Fruit fly (Drosophila melanogaster) whole organism, embryonic: ENCODE data around the gene Ac3.

Source experiments
- C15 ChIP-seq: fragments of 200-800 bp; sonication (Bioruptor generic); IDR thresholded peaks from 3 replicates; pipeline ENCODE4 v1.3.6; 2022; ENCODE audit warnings: missing biosample characterization, missing genetic modification characterization
- CG10147 ChIP-seq: fragments of 200-800 bp; sonication (Bioruptor generic); optimal IDR thresholded peaks from 2 replicates; lab custom pipeline; 2019; ENCODE audit warnings: missing biosample characterization, mild to moderate bottlenecking, missing genetic modification characterization, moderate library complexity
- CG1024 ChIP-seq: fragments of 200-800 bp; sonication (Bioruptor generic); IDR thresholded peaks from 2 replicates; pipeline ENCODE4 v1.3.6; 2022; ENCODE audit warnings: missing biosample characterization, missing genetic modification characterization
- CG11723 ChIP-seq: fragments of 200-800 bp; sonication (Bioruptor generic); optimal IDR thresholded peaks from 2 replicates; lab custom pipeline; 2017; ENCODE audit warnings: missing biosample characterization, mild to moderate bottlenecking, missing genetic modification characterization
- CG12299 ChIP-seq: fragments of 200-800 bp; sonication (Bioruptor generic); optimal IDR thresholded peaks from 2 replicates; lab custom pipeline; 2018; ENCODE audit warnings: missing biosample characterization, mild to moderate bottlenecking, missing genetic modification characterization
- CG12659 ChIP-seq: fragments of 200-800 bp; sonication (Bioruptor generic); optimal IDR thresholded peaks from 3 replicates; lab custom pipeline; 2017; ENCODE audit warnings: mild to moderate bottlenecking, missing biosample characterization, missing genetic modification reagents, missing genetic modification characterization
- CG13424 ChIP-seq: fragments of 200-800 bp; sonication (Bioruptor generic); optimal IDR thresholded peaks from 2 replicates; lab custom pipeline; 2019; ENCODE audit warnings: missing biosample characterization, mild to moderate bottlenecking, missing genetic modification characterization, moderate library complexity
- CG14014 ChIP-seq: fragments of 200-800 bp; sonication (Bioruptor generic); IDR thresholded peaks from 2 replicates; pipeline ENCODE4 v1.3.6; 2022; ENCODE audit warnings: missing biosample characterization, missing genetic modification characterization
- CG14667 ChIP-seq: fragments of 200-800 bp; sonication (Bioruptor generic); IDR thresholded peaks from 2 replicates; pipeline ENCODE4 v1.3.6; 2022; ENCODE audit warnings: missing biosample characterization, missing genetic modification characterization
- CG14710 ChIP-seq: fragments of 200-800 bp; sonication (Bioruptor generic); optimal IDR thresholded peaks from 3 replicates; lab custom pipeline; 2019; ENCODE audit warnings: missing biosample characterization, mild to moderate bottlenecking, missing genetic modification characterization, moderate library complexity
- CG1603 ChIP-seq: fragments of 200-800 bp; sonication (Bioruptor generic); optimal IDR thresholded peaks from 2 replicates; lab custom pipeline; 2019; ENCODE audit warnings: missing biosample characterization, mild to moderate bottlenecking, missing genetic modification characterization, moderate library complexity
- CG17361 ChIP-seq: fragments of 200-800 bp; sonication (Bioruptor generic); IDR thresholded peaks from 3 replicates; pipeline ENCODE4 v1.3.6; 2022; ENCODE audit warnings: missing biosample characterization, missing genetic modification characterization
- CG2129 ChIP-seq: fragments of 200-800 bp; sonication (Bioruptor generic); IDR thresholded peaks from 2 replicates; pipeline ENCODE4 v1.3.6; 2022; ENCODE audit warnings: missing biosample characterization, missing genetic modification characterization; ENCODE audit not compliant: partially characterized antibody
- CG5245 ChIP-seq: fragments of 200-800 bp; sonication (Bioruptor generic); optimal IDR thresholded peaks from 3 replicates; lab custom pipeline; 2016; ENCODE audit warnings: missing biosample characterization, missing genetic modification characterization
- CG6272 ChIP-seq: fragments of 200-800 bp; sonication (Bioruptor generic); IDR thresholded peaks from 2 replicates; pipeline ENCODE4 v1.3.6; 2022; ENCODE audit warnings: missing biosample characterization, missing genetic modification characterization
- CG9876 ChIP-seq: fragments of 200-800 bp; sonication (Bioruptor generic); optimal IDR thresholded peaks from 2 replicates; lab custom pipeline; 2016; ENCODE audit warnings: missing biosample characterization, missing genetic modification characterization
- CG9932 ChIP-seq: fragments of 200-800 bp; sonication (Bioruptor generic); IDR thresholded peaks from 2 replicates; pipeline ENCODE4 v1.3.6; 2022; ENCODE audit warnings: missing biosample characterization, missing genetic modification characterization
- D19B ChIP-seq: fragments of 200-800 bp; sonication (Bioruptor generic); optimal IDR thresholded peaks from 2 replicates; lab custom pipeline; 2017; ENCODE audit warnings: missing biosample characterization, mild to moderate bottlenecking, missing genetic modification characterization
- Dp ChIP-seq: fragments of 200-800 bp; sonication (Bioruptor generic); optimal IDR thresholded peaks from 2 replicates; lab custom pipeline; 2018; ENCODE audit warnings: missing biosample characterization, mild to moderate bottlenecking, missing genetic modification characterization, moderate library complexity
- Drgx ChIP-seq: fragments of 200-800 bp; sonication (Bioruptor generic); IDR thresholded peaks from 2 replicates; pipeline ENCODE4 v1.3.6; 2022; ENCODE audit warnings: missing biosample characterization, missing genetic modification characterization
- Gug ChIP-seq: fragments of 200-800 bp; sonication (Bioruptor generic); IDR thresholded peaks from 4 replicates; pipeline ENCODE4 v1.3.6; 2022; ENCODE audit warnings: missing biosample characterization, missing genetic modification characterization
- Hr3 ChIP-seq: fragments of 200-800 bp; sonication (Bioruptor generic); optimal IDR thresholded peaks from 3 replicates; lab custom pipeline; 2016; ENCODE audit warnings: missing biosample characterization, missing genetic modification characterization
- Hr39 ChIP-seq: fragments of >200 bp; optimal IDR thresholded peaks from 2 replicates; lab custom pipeline; 2017
- NfI ChIP-seq: fragments of 200-800 bp; sonication (Bioruptor generic); optimal IDR thresholded peaks from 3 replicates; lab custom pipeline; 2018; ENCODE audit warnings: missing biosample characterization, mild to moderate bottlenecking, missing genetic modification characterization, moderate library complexity
- Sry-β ChIP-seq: fragments of 200-800 bp; sonication (Bioruptor generic); optimal IDR thresholded peaks from 2 replicates; lab custom pipeline; 2018; ENCODE audit warnings: missing biosample characterization, mild to moderate bottlenecking, missing genetic modification characterization, moderate library complexity
- Usf ChIP-seq: fragments of 200-800 bp; sonication (Bioruptor generic); optimal IDR thresholded peaks from 2 replicates; lab custom pipeline; 2017; ENCODE audit warnings: missing genotype, missing biosample characterization, missing genetic modification characterization
- Xrp1 ChIP-seq: fragments of 200-800 bp; sonication (Bioruptor generic); IDR thresholded peaks from 2 replicates; pipeline ENCODE4 v1.3.6; 2022; ENCODE audit warnings: missing biosample characterization, missing genetic modification characterization
- ab ChIP-seq: fragments of 200-800 bp; sonication (Bioruptor generic); optimal IDR thresholded peaks from 2 replicates; lab custom pipeline; 2016; ENCODE audit warnings: missing biosample characterization, missing genetic modification characterization
- chm ChIP-seq: fragments of 200-800 bp; sonication (Bioruptor generic); IDR thresholded peaks from 2 replicates; pipeline ENCODE4 v1.3.6; 2022; ENCODE audit warnings: missing biosample characterization, missing genetic modification characterization
- ci ChIP-seq: fragments of 200-800 bp; sonication (Bioruptor generic); IDR thresholded peaks from 3 replicates; pipeline ENCODE4 v1.3.6; 2022; ENCODE audit warnings: missing biosample characterization, missing genetic modification characterization
- danr ChIP-seq: fragments of 200-800 bp; sonication (Bioruptor generic); IDR thresholded peaks from 2 replicates; pipeline ENCODE4 v1.3.6; 2022; ENCODE audit warnings: missing biosample characterization, missing genetic modification characterization
- dpn ChIP-seq, 2 experiments: fragments of 200-800 bp; sonication (Bioruptor generic); optimal IDR thresholded peaks; 3 replicates each; lab custom pipeline; 2016; ENCODE audit warnings: missing biosample characterization in 2 of 2, missing genetic modification characterization in 2 of 2
- en ChIP-seq: fragments of 200-800 bp; sonication (Bioruptor generic); optimal IDR thresholded peaks from 2 replicates; lab custom pipeline; 2016; ENCODE audit warnings: missing biosample characterization, missing genetic modification characterization
- gce ChIP-seq: fragments of 200-800 bp; sonication (Bioruptor generic); IDR thresholded peaks from 3 replicates; pipeline ENCODE4 v1.3.6; 2022; ENCODE audit warnings: missing biosample characterization, missing genetic modification characterization
- grn ChIP-seq: fragments of 200-800 bp; sonication (Bioruptor generic); optimal IDR thresholded peaks from 3 replicates; lab custom pipeline; 2017; ENCODE audit warnings: missing biosample characterization, missing genetic modification characterization
- hkb ChIP-seq, 2 experiments: fragments of 200-800 bp in 1 of 2; fragments of >200 bp in 1 of 2; sonication (Bioruptor generic) in 1 of 2; IDR thresholded peaks in 1 of 2; optimal IDR thresholded peaks in 1 of 2; 2 replicates each; pipeline versions ENCODE4 v1.3.6 to Lab custom; 2017 to 2022; ENCODE audit warnings: missing biosample characterization in 1 of 2, missing genetic modification characterization in 1 of 2
- ind ChIP-seq: fragments of 200-800 bp; sonication (Bioruptor generic); optimal IDR thresholded peaks from 3 replicates; lab custom pipeline; 2016; ENCODE audit warnings: missing biosample characterization, missing genetic modification characterization
- insv ChIP-seq, 2 experiments: fragments of 200-800 bp; sonication (Bioruptor generic); optimal IDR thresholded peaks; 3 replicates each; lab custom pipeline; 2016 to 2018; ENCODE audit warnings: missing biosample characterization in 2 of 2, missing genetic modification characterization in 2 of 2
- lilli ChIP-seq: fragments of 200-800 bp; sonication (Bioruptor generic); optimal IDR thresholded peaks from 3 replicates; lab custom pipeline; 2016; ENCODE audit warnings: missing biosample characterization, missing genetic modification characterization
- odd ChIP-seq: fragments of 200-800 bp; sonication (Bioruptor generic); optimal IDR thresholded peaks from 2 replicates; lab custom pipeline; 2017; ENCODE audit warnings: missing biosample characterization, mild to moderate bottlenecking, missing genetic modification characterization
- pfk ChIP-seq: fragments of 200-800 bp; sonication (Bioruptor generic); optimal IDR thresholded peaks from 2 replicates; lab custom pipeline; 2018; ENCODE audit warnings: missing biosample characterization, mild to moderate bottlenecking, missing genetic modification characterization, moderate library complexity
- pho ChIP-seq: fragments of 200-800 bp; sonication (Bioruptor generic); optimal IDR thresholded peaks from 2 replicates; lab custom pipeline; 2016; ENCODE audit warnings: missing biosample characterization, missing genetic modification characterization
- run ChIP-seq: fragments of 200-800 bp; sonication (Bioruptor generic); optimal IDR thresholded peaks from 3 replicates; lab custom pipeline; 2018; ENCODE audit warnings: missing biosample characterization, mild to moderate bottlenecking, missing genetic modification characterization
- sc ChIP-seq, 3 experiments: fragments of >200 bp in 2 of 3; fragments of 200-800 bp in 1 of 3; sonication (Bioruptor generic) in 1 of 3; optimal IDR thresholded peaks; 2 replicates in 2 of 3; 3 replicates in 1 of 3; lab custom pipeline; 2017; ENCODE audit warnings: mild to moderate bottlenecking in 1 of 3, missing biosample characterization in 1 of 3, missing genetic modification characterization in 1 of 3, missing genetic modification reagents in 1 of 3
- schlank ChIP-seq: fragments of 200-800 bp; sonication (Bioruptor generic); optimal IDR thresholded peaks from 2 replicates; lab custom pipeline; 2018; ENCODE audit warnings: missing biosample characterization, mild to moderate bottlenecking, missing genetic modification characterization
- seq ChIP-seq: fragments of 200-800 bp; sonication (Bioruptor generic); IDR thresholded peaks from 2 replicates; pipeline ENCODE4 v1.3.6; 2022; ENCODE audit warnings: missing biosample characterization, missing genetic modification characterization
- slp2 ChIP-seq: fragments of 200-800 bp; sonication (Bioruptor generic); optimal IDR thresholded peaks from 2 replicates; lab custom pipeline; 2016; ENCODE audit warnings: missing biosample characterization, missing genetic modification characterization
- tin ChIP-seq: fragments of 200-800 bp; sonication (Bioruptor generic); optimal IDR thresholded peaks from 3 replicates; lab custom pipeline; 2016; ENCODE audit warnings: missing biosample characterization, missing genetic modification characterization
- zfh2 ChIP-seq: fragments of 200-800 bp; sonication (Bioruptor generic); optimal IDR thresholded peaks from 2 replicates; lab custom pipeline; 2016; ENCODE audit warnings: missing biosample characterization, missing genetic modification characterization

The Ac3 gene

dm6 chr2L:21629814-21630562 is 2.4 kb upstream of the Ac3 start, which contains the start of gene Df31 (continued):
- TF ChIP-seq CG1603 = peak; percentile 61
- no peak for TF ChIP-seq Usf
- TF ChIP-seq zfh2 (GFP tag; lab: Kevin White, UChicago) = peak; percentile 67
- TF ChIP-seq danr (GFP tag; lab: Robert Waterston, UW) = no peak
- peak; percentile 9 for TF ChIP-seq Dp (GFP tag; lab: Kevin White, UChicago)
- peak; percentile 57 for TF ChIP-seq Xrp1 (GFP tag; lab: Robert Waterston, UW)
- peak; percentile 57 for TF ChIP-seq ind (GFP tag; lab: Kevin White, UChicago)
- TF ChIP-seq grn (GFP tag; lab: Kevin White, UChicago) = no peak
- TF ChIP-seq Drgx (GFP tag; lab: Robert Waterston, UW) = no peak
- no peak for TF ChIP-seq sc (optimal IDR thresholded peaks at IDR 0.05; lab: Kevin White, UChicago)
- TF ChIP-seq sc (GFP tag; optimal IDR thresholded peaks at IDR 0.05; lab: Kevin White, UChicago) = peak; percentile 3
- TF ChIP-seq seq (GFP tag; lab: Robert Waterston, UW) = peak; percentile 37; the same call in 1 of the 2 replicates
- TF ChIP-seq C15 (GFP tag; lab: Robert Waterston, UW) = 0 out of 3 replicates have a peak, but pooled peaks have one; percentile 32
- no peak for TF ChIP-seq CG12299
- peak; percentile 48 for TF ChIP-seq CG9876 (GFP tag; lab: Kevin White, UChicago)
- peak; percentile 28 for TF ChIP-seq en (GFP tag; lab: Kevin White, UChicago)
- TF ChIP-seq D19B = peak; percentile 33
- TF ChIP-seq tin = peak; percentile 69
- TF ChIP-seq run (tag; lab: Kevin White, UChicago) = no peak
- TF ChIP-seq insv (GFP tag; optimal IDR thresholded peaks at IDR 0.05; lab: Kevin White, UChicago) = peak in 1 of 2 experiments; percentile 4
- peak; percentile 62 for TF ChIP-seq CG14710 (tag; lab: Kevin White, UChicago)
- TF ChIP-seq hkb (optimal IDR thresholded peaks at IDR 0.05; lab: Kevin White, UChicago) = no peak
- TF ChIP-seq hkb (GFP tag; IDR thresholded peaks at IDR 0.05; lab: Robert Waterston, UW) = peak; percentile 56
- peak; percentile 50 for TF ChIP-seq CG5245
- TF ChIP-seq Gug (GFP tag; lab: Robert Waterston, UW) = peak; percentile 69; the same call in 1 of the 4 replicates
- peak; percentile 76 for TF ChIP-seq lilli (GFP tag; lab: Kevin White, UChicago)
- no peak for TF ChIP-seq slp2 (GFP tag; lab: Kevin White, UChicago)
- peak; percentile 78; the same call in 1 of the 2 replicates for TF ChIP-seq CG1024 (GFP tag; lab: Robert Waterston, UW)
- TF ChIP-seq CG11723 = peak; percentile 12
- peak; percentile 85; the same call in 1 of the 2 replicates for TF ChIP-seq chm (GFP tag; lab: Robert Waterston, UW)
- peak; percentile 79 for TF ChIP-seq CG2129
- no peak for TF ChIP-seq gce (GFP tag; lab: Robert Waterston, UW)
- peak; percentile 24 for TF ChIP-seq odd (GFP tag; lab: Kevin White, UChicago)
- TF ChIP-seq pfk = peak; percentile 57
- peak; percentile 43 for TF ChIP-seq pho (GFP tag; lab: Kevin White, UChicago)
- TF ChIP-seq CG6272 (GFP tag; lab: Robert Waterston, UW) = no peak
- no peak for TF ChIP-seq CG14667 (GFP tag; lab: Robert Waterston, UW)
- TF ChIP-seq ci (GFP tag; lab: Robert Waterston, UW) = no peak; the same call in 2 of the 3 replicates
- peak; percentile 74 for TF ChIP-seq CG12659
- peak; percentile 22 for TF ChIP-seq ab (GFP tag; lab: Kevin White, UChicago)
- peak; percentile 60; the same call in 1 of the 2 replicates for TF ChIP-seq CG14014 (GFP tag; lab: Robert Waterston, UW)
- TF ChIP-seq NfI (GFP tag; lab: Kevin White, UChicago) = peak; percentile 63
- TF ChIP-seq dpn (GFP tag; optimal IDR thresholded peaks at IDR 0.05; lab: Kevin White, UChicago) = peak; percentile 66 to 69
- TF ChIP-seq CG13424 (tag; lab: Kevin White, UChicago) = peak; percentile 32
- TF ChIP-seq CG9932 (GFP tag; lab: Robert Waterston, UW) = no peak; the same call in 1 of the 2 replicates
- peak; percentile 1 for TF ChIP-seq schlank (tag; lab: Kevin White, UChicago)
- TF ChIP-seq CG17361 (GFP tag; lab: Robert Waterston, UW) = peak; percentile 47
- TF ChIP-seq Hr3 (GFP tag; lab: Kevin White, UChicago) = peak; percentile 19
- no peak for TF ChIP-seq Sry-β (GFP tag; lab: Kevin White, UChicago)
- TF ChIP-seq CG10147 (GFP tag; lab: Kevin White, UChicago) = no peak
- TF ChIP-seq Hr39 (lab: Kevin White, UChicago) = no peak
